Worm (Caenorhabditis elegans) whole organism, mixed stage, embryonic: Measurements from ENCODE around the gene B0310.2.

ENCODE experiments used
- M03D4.4 ChIP-seq: sonication (generic microtip); optimal IDR thresholded peaks from 2 replicates; lab custom pipeline; 2017; ENCODE audit warnings: mild to moderate bottlenecking, missing genetic modification characterization, missing compliant biosample characterization
- bed-3 ChIP-seq: fragments of 200-800 bp; sonication (Bioruptor generic); optimal IDR thresholded peaks from 3 replicates; lab custom pipeline; 2018; ENCODE audit warnings: mild to moderate bottlenecking, missing genetic modification characterization, moderate library complexity, missing compliant biosample characterization
- blmp-1 ChIP-seq: fragments of 150-350 bp; optimal IDR thresholded peaks from 2 replicates; lab custom pipeline; 2014; ENCODE audit warnings: missing biosample characterization, missing genetic modification characterization
- ceh-39 ChIP-seq: fragments of 150-350 bp; optimal IDR thresholded peaks from 2 replicates; lab custom pipeline; 2014; ENCODE audit warnings: missing biosample characterization, missing genetic modification characterization
- ceh-43 ChIP-seq: fragments of 200-800 bp; sonication (Bioruptor generic); optimal IDR thresholded peaks from 2 replicates; lab custom pipeline; 2018; ENCODE audit warnings: mild to moderate bottlenecking, missing genetic modification characterization, moderate library complexity, missing compliant biosample characterization
- ceh-83 ChIP-seq: fragments of 200-800 bp; sonication (Bioruptor generic); optimal IDR thresholded peaks from 2 replicates; lab custom pipeline; 2018; ENCODE audit warnings: mild to moderate bottlenecking, missing genetic modification characterization, missing compliant biosample characterization
- ces-1 ChIP-seq: fragments of 150-350 bp; optimal IDR thresholded peaks from 2 replicates; lab custom pipeline; 2014; ENCODE audit warnings: missing biosample characterization, missing genetic modification reagents, missing genetic modification characterization
- cnd-1 ChIP-seq: fragments of 200-800 bp; sonication (Bioruptor generic); optimal IDR thresholded peaks from 2 replicates; lab custom pipeline; 2018; ENCODE audit warnings: mild to moderate bottlenecking, missing genetic modification characterization, missing compliant biosample characterization
- drap-1 ChIP-seq: fragments of 200-800 bp; sonication (Bioruptor generic); optimal IDR thresholded peaks from 3 replicates; lab custom pipeline; 2018; ENCODE audit warnings: mild to moderate bottlenecking, missing genetic modification characterization, missing compliant biosample characterization
- elt-1 ChIP-seq: sonication (generic microtip); optimal IDR thresholded peaks from 2 replicates; lab custom pipeline; 2017; ENCODE audit warnings: missing genetic modification characterization, mild to moderate bottlenecking, missing compliant biosample characterization, antibody characterized with exemption, moderate library complexity, borderline replicate concordance; ENCODE audit not compliant: insufficient read depth
- elt-3 ChIP-seq: fragments of 150-350 bp; optimal IDR thresholded peaks from 2 replicates; lab custom pipeline; 2014; ENCODE audit warnings: missing biosample characterization, missing genetic modification characterization
- flh-1 ChIP-seq: fragments of 200-800 bp; sonication (Bioruptor generic); optimal IDR thresholded peaks from 2 replicates; lab custom pipeline; 2018; ENCODE audit warnings: mild to moderate bottlenecking, missing genetic modification characterization, moderate library complexity, missing compliant biosample characterization
- ham-2 ChIP-seq: fragments of 200-800 bp; sonication (Bioruptor generic); optimal IDR thresholded peaks from 2 replicates; lab custom pipeline; 2018; ENCODE audit warnings: mild to moderate bottlenecking, missing genetic modification characterization, missing compliant biosample characterization
- hlh-1 ChIP-seq: fragments of 150-350 bp; optimal IDR thresholded peaks from 2 replicates; lab custom pipeline; 2014; ENCODE audit warnings: missing biosample characterization, missing genetic modification reagents, missing genetic modification characterization
- lin-13 ChIP-seq: fragments of 150-350 bp; optimal IDR thresholded peaks from 2 replicates; lab custom pipeline; 2014; ENCODE audit warnings: missing biosample characterization, missing genetic modification characterization
- lin-32 ChIP-seq: fragments of 200-800 bp; sonication (Bioruptor generic); optimal IDR thresholded peaks from 2 replicates; lab custom pipeline; 2018; ENCODE audit warnings: mild to moderate bottlenecking, missing genetic modification characterization, missing compliant biosample characterization
- lsy-2 ChIP-seq: fragments of 150-350 bp; optimal IDR thresholded peaks from 2 replicates; lab custom pipeline; 2014; ENCODE audit warnings: missing biosample characterization, missing genetic modification characterization
- mab-5 ChIP-seq: fragments of 150-350 bp; optimal IDR thresholded peaks from 2 replicates; lab custom pipeline; 2014; ENCODE audit warnings: missing biosample characterization, missing genetic modification characterization
- mep-1 ChIP-seq: fragments of 150-350 bp; optimal IDR thresholded peaks from 2 replicates; lab custom pipeline; 2017; ENCODE audit warnings: missing biosample characterization, missing genetic modification reagents, missing genetic modification characterization, inconsistent platforms
- mls-2 ChIP-seq: sonication (generic microtip); optimal IDR thresholded peaks from 2 replicates; lab custom pipeline; 2016; ENCODE audit warnings: mild to moderate bottlenecking, missing genetic modification characterization, moderate library complexity, missing compliant biosample characterization
- nhr-12 ChIP-seq: fragments of 150-350 bp; optimal IDR thresholded peaks from 2 replicates; lab custom pipeline; 2014; ENCODE audit warnings: missing biosample characterization, missing genetic modification characterization
- nhr-2 ChIP-seq: fragments of 150-350 bp; optimal IDR thresholded peaks from 2 replicates; lab custom pipeline; 2014; ENCODE audit warnings: missing biosample characterization, missing genetic modification characterization
- nhr-237 ChIP-seq: fragments of 150-350 bp; optimal IDR thresholded peaks from 2 replicates; lab custom pipeline; 2014; ENCODE audit warnings: missing biosample characterization, missing genetic modification characterization
- nhr-28 ChIP-seq: fragments of 150-350 bp; optimal IDR thresholded peaks from 2 replicates; lab custom pipeline; 2014; ENCODE audit warnings: missing biosample characterization, missing genetic modification characterization
- nhr-76 ChIP-seq: sonication (generic microtip); optimal IDR thresholded peaks from 2 replicates; lab custom pipeline; 2017; ENCODE audit warnings: missing biosample characterization, missing genetic modification characterization
- pha-4 ChIP-seq: fragments of 150-350 bp; optimal IDR thresholded peaks from 2 replicates; lab custom pipeline; 2018; ENCODE audit warnings: missing biosample characterization, missing genetic modification reagents, missing genetic modification characterization
- sem-2 ChIP-seq: fragments of 200-800 bp; sonication (Bioruptor generic); optimal IDR thresholded peaks from 2 replicates; lab custom pipeline; 2018; ENCODE audit warnings: mild to moderate bottlenecking, missing genetic modification characterization, missing compliant biosample characterization
- snpc-4 ChIP-seq: fragments of 150-350 bp; optimal IDR thresholded peaks from 2 replicates; lab custom pipeline; 2014; ENCODE audit warnings: missing biosample characterization, missing genetic modification characterization
- sptf-1 ChIP-seq: sonication (generic microtip); optimal IDR thresholded peaks from 2 replicates; lab custom pipeline; 2017; ENCODE audit warnings: mild to moderate bottlenecking, missing genetic modification characterization, moderate library complexity, missing compliant biosample characterization
- tbx-8 ChIP-seq: fragments of 200-800 bp; sonication (Bioruptor generic); optimal IDR thresholded peaks from 2 replicates; lab custom pipeline; 2018; ENCODE audit warnings: mild to moderate bottlenecking, missing genetic modification characterization, moderate library complexity, missing compliant biosample characterization
- unc-120 ChIP-seq: sonication (generic microtip); optimal IDR thresholded peaks from 2 replicates; lab custom pipeline; 2017; ENCODE audit warnings: missing genetic modification characterization, missing compliant biosample characterization; ENCODE audit not compliant: poor library complexity, severe bottlenecking
- unc-39 ChIP-seq: fragments of 150-350 bp; optimal IDR thresholded peaks from 2 replicates; lab custom pipeline; 2014; ENCODE audit warnings: missing biosample characterization, missing genetic modification characterization
- unc-62 ChIP-seq: fragments of 150-350 bp; optimal IDR thresholded peaks from 2 replicates; lab custom pipeline; 2014; ENCODE audit warnings: missing biosample characterization, missing genetic modification reagents, missing genetic modification characterization
- zip-8 ChIP-seq: fragments of 150-350 bp; optimal IDR thresholded peaks from 2 replicates; lab custom pipeline; 2014; ENCODE audit warnings: missing biosample characterization, missing genetic modification characterization
- ztf-11 ChIP-seq: fragments of 150-350 bp; optimal IDR thresholded peaks from 2 replicates; lab custom pipeline; 2014; ENCODE audit warnings: missing biosample characterization, missing genetic modification characterization

B0310.2 gene

DNA sequence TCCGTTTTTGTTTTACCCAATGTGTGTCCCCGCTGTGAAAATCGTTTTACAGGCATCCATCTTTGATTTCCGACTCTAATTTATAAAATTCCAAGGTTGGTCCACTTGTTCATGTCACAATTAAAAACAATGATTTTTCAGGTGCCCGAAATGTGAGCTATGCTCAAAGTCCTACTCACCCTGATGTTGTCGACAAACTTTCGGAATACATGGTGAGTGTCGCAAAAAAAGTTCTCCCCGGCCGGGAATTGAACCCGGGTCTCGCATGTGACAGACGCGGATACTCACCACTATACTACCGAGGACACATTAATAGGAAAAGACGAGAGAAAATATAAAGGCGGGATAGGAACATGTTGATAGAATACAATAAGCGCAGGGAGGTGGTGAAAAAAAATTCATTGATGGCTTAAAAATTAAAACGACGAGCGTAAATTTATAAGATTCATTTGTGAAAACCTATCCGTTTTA lies 17.1 kb downstream of the B0310.2 start, which contains the start of gene egl-17:
Gene egl-17 (plus strand): TSS at position 51 of the 471 bp plus-strand sequence.
- TF ChIP-seq mep-1 (tag; lab: Kevin White, UChicago) (peak; percentile 64), lsy-2 (tag; lab: Kevin White, UChicago) (peak; percentile 46), snpc-4 (tag; lab: Kevin White, UChicago) (no peak), mls-2 (tag; lab: Kevin White, UChicago) (peak; percentile 97), blmp-1 (tag; lab: Kevin White, UChicago) (no peak), sptf-1 (tag; lab: Kevin White, UChicago) (peak; percentile 97), ceh-43 (peak; percentile 91), nhr-28 (tag; lab: Kevin White, UChicago) (peak; percentile 41), nhr-76 (no peak), ztf-11 (tag; lab: Kevin White, UChicago) (peak; percentile 46), mab-5 (no peak), ceh-83 (peak; percentile 96), ham-2 (GFP tag; lab: Kevin White, UChicago) (peak; percentile 88), zip-8 (tag; lab: Kevin White, UChicago) (no peak), unc-120 (tag; lab: Kevin White, UChicago) (peak; percentile 88), drap-1 (GFP tag; lab: Kevin White, UChicago) (peak; percentile 97), ceh-39 (tag; lab: Kevin White, UChicago) (no peak), elt-3 (tag; lab: Kevin White, UChicago) (peak; percentile 34), unc-39 (tag; lab: Kevin White, UChicago) (no peak), hlh-1 (peak; percentile 21), tbx-8 (GFP tag; lab: Kevin White, UChicago) (peak; percentile 91), bed-3 (GFP tag; lab: Kevin White, UChicago) (peak; percentile 89), nhr-2 (tag; lab: Kevin White, UChicago) (no peak), lin-32 (peak; percentile 91), cnd-1 (tag; lab: Kevin White, UChicago) (peak; percentile 96), nhr-12 (tag; lab: Kevin White, UChicago) (peak; percentile 71), unc-62 (GFP tag; lab: Kevin White, UChicago) (peak; percentile 74), flh-1 (GFP tag; lab: Kevin White, UChicago) (peak; percentile 88), elt-1 (tag; lab: Kevin White, UChicago) (no peak), nhr-237 (tag; lab: Kevin White, UChicago) (peak; percentile 41), ces-1 (GFP tag; lab: Kevin White, UChicago) (peak; percentile 61), M03D4.4 (peak; percentile 94), sem-2 (GFP tag; lab: Kevin White, UChicago) (peak; percentile 87), pha-4 (tag; lab: Kevin White, UChicago) (peak; percentile 57), lin-13 (tag; lab: Kevin White, UChicago) (peak; percentile 20)

ce11 chrX:487669-488068 lies 19.1 kb downstream of the B0310.2 start:
- TF ChIP-seq lin-32 (no peak), ceh-43 (no peak), elt-1 (tag; lab: Kevin White, UChicago) (no peak), ztf-11 (tag; lab: Kevin White, UChicago) (no peak), nhr-12 (tag; lab: Kevin White, UChicago) (no peak), mab-5 (no peak), unc-62 (GFP tag; lab: Kevin White, UChicago) (no peak), ceh-39 (tag; lab: Kevin White, UChicago) (no peak), ceh-83 (no peak), elt-3 (tag; lab: Kevin White, UChicago) (no peak), nhr-76 (no peak), lin-13 (tag; lab: Kevin White, UChicago) (no peak), mep-1 (tag; lab: Kevin White, UChicago) (no peak)

DNA sequence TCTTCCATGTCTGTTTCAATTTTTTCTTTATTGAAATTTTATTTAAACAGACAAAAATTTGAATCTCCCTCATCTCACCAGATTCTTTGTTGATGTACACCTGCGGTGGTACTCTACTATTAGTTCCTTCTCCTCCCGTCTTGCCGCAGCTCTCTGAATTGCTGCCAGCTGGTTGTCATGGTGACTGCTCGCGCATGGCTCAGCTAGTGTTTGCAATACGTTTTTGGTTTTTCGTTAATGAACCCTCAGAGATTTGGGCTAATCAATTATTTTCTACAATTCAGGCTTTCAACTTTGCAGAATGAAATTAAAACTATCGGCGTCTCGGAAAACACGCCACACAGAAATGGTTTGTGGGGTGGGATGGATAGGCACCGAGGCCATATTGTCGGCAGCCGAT lies 25.6 kb downstream of the B0310.2 start, which contains the start of gene che-2:
Gene che-2 (plus strand): TSS at position 301 of the 400 bp plus-strand sequence.
- TF ChIP-seq nhr-237 (tag; lab: Kevin White, UChicago), result no peak
- TF ChIP-seq nhr-28 (tag; lab: Kevin White, UChicago), result no peak
- no peak for TF ChIP-seq nhr-2 (tag; lab: Kevin White, UChicago)
- TF ChIP-seq nhr-76, result no peak
- TF ChIP-seq elt-3 (tag; lab: Kevin White, UChicago), result no peak
- no peak for TF ChIP-seq drap-1 (GFP tag; lab: Kevin White, UChicago)
- TF ChIP-seq sptf-1 (tag; lab: Kevin White, UChicago), result no peak
- TF ChIP-seq lsy-2 (tag; lab: Kevin White, UChicago), result no peak
- TF ChIP-seq M03D4.4, result no peak
- TF ChIP-seq tbx-8 (GFP tag; lab: Kevin White, UChicago), result no peak
- TF ChIP-seq zip-8 (tag; lab: Kevin White, UChicago), result no peak
- no peak for TF ChIP-seq unc-62 (GFP tag; lab: Kevin White, UChicago)
- no peak for TF ChIP-seq pha-4 (tag; lab: Kevin White, UChicago)
- no peak for TF ChIP-seq snpc-4 (tag; lab: Kevin White, UChicago)
- TF ChIP-seq blmp-1 (tag; lab: Kevin White, UChicago), result no peak
- no peak for TF ChIP-seq mep-1 (tag; lab: Kevin White, UChicago)
- TF ChIP-seq elt-1 (tag; lab: Kevin White, UChicago), result no peak
- no peak for TF ChIP-seq lin-13 (tag; lab: Kevin White, UChicago)
- no peak for TF ChIP-seq mls-2 (tag; lab: Kevin White, UChicago)
- TF ChIP-seq, all 35 proteins: peak for 0
